Fruit fly (Drosophila melanogaster) whole organism, embryonic: ENCODE results near the gene CG12974.
A peak's percentile ranks its signal among the peaks of the same experiment; 100 is the strongest.

Experiments used
- Ada2b ChIP-seq: fragments of 200-800 bp; sonication (Bioruptor generic); IDR thresholded peaks from 2 replicates; pipeline ENCODE4 v1.3.6; 2022; ENCODE audit warnings: missing biosample characterization, missing genetic modification characterization
- Atf3 ChIP-seq: fragments of 200-800 bp; sonication (Bioruptor generic); optimal IDR thresholded peaks from 3 replicates; lab custom pipeline; 2016; ENCODE audit warnings: missing biosample characterization, missing genetic modification characterization
- CG10267 ChIP-seq: fragments of 200-800 bp; sonication (Bioruptor generic); optimal IDR thresholded peaks from 2 replicates; lab custom pipeline; 2018; ENCODE audit warnings: missing biosample characterization, mild to moderate bottlenecking, missing genetic modification characterization, moderate library complexity
- CG10979 ChIP-seq: fragments of 200-800 bp; sonication (Bioruptor generic); optimal IDR thresholded peaks from 2 replicates; lab custom pipeline; 2018; ENCODE audit warnings: missing biosample characterization, mild to moderate bottlenecking, missing genetic modification characterization, moderate library complexity
- CG12104 ChIP-seq: fragments of 200-800 bp; sonication (Bioruptor generic); optimal IDR thresholded peaks from 3 replicates; lab custom pipeline; 2016; ENCODE audit warnings: missing biosample characterization, missing genetic modification characterization
- CG12942 ChIP-seq: fragments of 200-800 bp; sonication (Bioruptor generic); optimal IDR thresholded peaks from 3 replicates; lab custom pipeline; 2016; ENCODE audit warnings: missing biosample characterization, missing genetic modification characterization
- CG13287 ChIP-seq: fragments of 200-800 bp; sonication (Bioruptor generic); IDR thresholded peaks from 2 replicates; pipeline ENCODE4 v1.3.6; 2022; ENCODE audit warnings: missing biosample characterization, missing genetic modification characterization; ENCODE audit not compliant: partially characterized antibody
- CG13624 ChIP-seq: fragments of 200-800 bp; sonication (Bioruptor generic); optimal IDR thresholded peaks from 2 replicates; lab custom pipeline; 2016; ENCODE audit warnings: missing biosample characterization, missing genetic modification characterization
- CG15073 ChIP-seq: fragments of 200-800 bp; sonication (Bioruptor generic); optimal IDR thresholded peaks from 2 replicates; lab custom pipeline; 2016; ENCODE audit warnings: missing biosample characterization, missing genetic modification characterization
- CG16813 ChIP-seq: fragments of 200-800 bp; sonication (Bioruptor generic); IDR thresholded peaks from 3 replicates; pipeline ENCODE4 v1.3.6; 2022; ENCODE audit warnings: missing biosample characterization, missing genetic modification characterization; ENCODE audit not compliant: partially characterized antibody
- CG30020 ChIP-seq: fragments of 200-800 bp; optimal IDR thresholded peaks from 2 replicates; lab custom pipeline; 2019; ENCODE audit warnings: missing biosample characterization, mild to moderate bottlenecking, missing genetic modification characterization, moderate library complexity
- CG31388 ChIP-seq: fragments of 200-800 bp; sonication (Bioruptor generic); optimal IDR thresholded peaks from 2 replicates; lab custom pipeline; 2016; ENCODE audit warnings: missing biosample characterization, missing genetic modification characterization
- CG34376 ChIP-seq: fragments of 200-800 bp; sonication (Bioruptor generic); optimal IDR thresholded peaks from 2 replicates; lab custom pipeline; 2018; ENCODE audit warnings: missing biosample characterization, mild to moderate bottlenecking, missing genetic modification characterization
- CG34422 ChIP-seq: fragments of 200-800 bp; sonication (Bioruptor generic); IDR thresholded peaks from 3 replicates; pipeline ENCODE4 v1.3.6; 2022; ENCODE audit warnings: missing biosample characterization, missing genetic modification characterization
- CG4424 ChIP-seq: fragments of 200-800 bp; sonication (Bioruptor generic); optimal IDR thresholded peaks from 3 replicates; lab custom pipeline; 2016; ENCODE audit warnings: missing biosample characterization, missing genetic modification characterization
- CG4707 ChIP-seq: fragments of 200-800 bp; sonication (Bioruptor generic); optimal IDR thresholded peaks from 2 replicates; lab custom pipeline; 2018; ENCODE audit warnings: missing biosample characterization, mild to moderate bottlenecking, missing genetic modification characterization, moderate library complexity
- CG4820 ChIP-seq: fragments of 200-800 bp; sonication (Bioruptor generic); optimal IDR thresholded peaks from 3 replicates; lab custom pipeline; 2016; ENCODE audit warnings: missing biosample characterization, missing genetic modification characterization
- CG6272 ChIP-seq: fragments of 200-800 bp; sonication (Bioruptor generic); IDR thresholded peaks from 2 replicates; pipeline ENCODE4 v1.3.6; 2022; ENCODE audit warnings: missing biosample characterization, missing genetic modification characterization
- CG8765 ChIP-seq: fragments of 200-800 bp; sonication (Bioruptor generic); IDR thresholded peaks from 2 replicates; pipeline ENCODE4 v1.3.6; 2022; ENCODE audit warnings: missing biosample characterization, missing genetic modification characterization
- CG9797 ChIP-seq: fragments of 200-800 bp; sonication (Bioruptor generic); optimal IDR thresholded peaks from 3 replicates; lab custom pipeline; 2018; ENCODE audit warnings: missing biosample characterization, mild to moderate bottlenecking, missing genetic modification characterization
- CHES-1-like ChIP-seq: fragments of 200-800 bp; sonication (Bioruptor generic); optimal IDR thresholded peaks from 2 replicates; lab custom pipeline; 2016; ENCODE audit warnings: missing biosample characterization, missing genetic modification characterization
- D ChIP-seq, 2 experiments: fragments of 200-800 bp in 1 of 2; fragments of >200 bp in 1 of 2; sonication (Bioruptor generic) in 1 of 2; optimal IDR thresholded peaks; 2 replicates in 1 of 2; 3 replicates in 1 of 2; lab custom pipeline; 2017; ENCODE audit warnings: mild to moderate bottlenecking in 1 of 2, missing biosample characterization in 1 of 2, missing genetic modification characterization in 1 of 2, missing genetic modification reagents in 1 of 2
- Dip3 ChIP-seq: fragments of 200-800 bp; sonication (Bioruptor generic); optimal IDR thresholded peaks from 3 replicates; lab custom pipeline; 2016; ENCODE audit warnings: missing biosample characterization, missing genetic modification characterization
- Ets97D ChIP-seq: fragments of 200-800 bp; sonication (Bioruptor generic); optimal IDR thresholded peaks from 3 replicates; lab custom pipeline; 2016; ENCODE audit warnings: missing biosample characterization, missing genetic modification characterization
- Hmx ChIP-seq: fragments of 200-800 bp; sonication (Bioruptor generic); optimal IDR thresholded peaks from 2 replicates; lab custom pipeline; 2016; ENCODE audit warnings: missing biosample characterization, missing genetic modification characterization
- Hr39 ChIP-seq: fragments of >200 bp; optimal IDR thresholded peaks from 2 replicates; lab custom pipeline; 2017
- NC2α ChIP-seq: fragments of 200-800 bp; sonication (Bioruptor generic); optimal IDR thresholded peaks from 2 replicates; lab custom pipeline; 2016; ENCODE audit warnings: missing biosample characterization, missing genetic modification characterization
- Spps ChIP-seq: fragments of 200-800 bp; sonication (Bioruptor generic); optimal IDR thresholded peaks from 2 replicates; lab custom pipeline; 2018; ENCODE audit warnings: missing biosample characterization, mild to moderate bottlenecking, missing genetic modification characterization
- ap ChIP-seq: fragments of 200-800 bp; sonication (Bioruptor generic); IDR thresholded peaks from 2 replicates; pipeline ENCODE4 v1.3.6; 2022; ENCODE audit warnings: missing biosample characterization, missing genetic modification characterization
- ara ChIP-seq: fragments of 200-800 bp; sonication (Bioruptor generic); IDR thresholded peaks from 2 replicates; pipeline ENCODE4 v1.3.6; 2022; ENCODE audit warnings: missing biosample characterization, missing genetic modification characterization
- bab2 ChIP-seq: fragments of 200-800 bp; sonication (Bioruptor generic); optimal IDR thresholded peaks from 2 replicates; lab custom pipeline; 2016; ENCODE audit warnings: missing biosample characterization, missing genetic modification characterization
- br ChIP-seq: fragments of >200 bp; optimal IDR thresholded peaks from 2 replicates; lab custom pipeline; 2017
- cad ChIP-seq: fragments of >200 bp; optimal IDR thresholded peaks from 2 replicates; lab custom pipeline; 2017; ENCODE audit warnings: missing biosample characterization, missing genetic modification characterization
- chn ChIP-seq: fragments of 200-800 bp; sonication (Bioruptor generic); optimal IDR thresholded peaks from 2 replicates; lab custom pipeline; 2016; ENCODE audit warnings: missing biosample characterization, missing genetic modification characterization
- dati ChIP-seq: fragments of 200-800 bp; sonication (Bioruptor generic); IDR thresholded peaks from 2 replicates; pipeline ENCODE4 v1.3.6; 2022; ENCODE audit warnings: missing biosample characterization, missing genetic modification characterization
- emc ChIP-seq: fragments of 200-800 bp; sonication (Bioruptor generic); optimal IDR thresholded peaks from 2 replicates; lab custom pipeline; 2016; ENCODE audit warnings: missing biosample characterization, missing genetic modification characterization
- eve ChIP-seq, 2 experiments: fragments of >200 bp; optimal IDR thresholded peaks; 2 replicates each; lab custom pipeline; 2017; ENCODE audit warnings: missing biosample characterization in 2 of 2, missing genetic modification characterization in 2 of 2
- fd96Cb ChIP-seq: fragments of 200-800 bp; sonication (Bioruptor generic); optimal IDR thresholded peaks from 2 replicates; lab custom pipeline; 2018; ENCODE audit warnings: missing biosample characterization, mild to moderate bottlenecking, missing genetic modification characterization, moderate library complexity
- ind ChIP-seq: fragments of 200-800 bp; sonication (Bioruptor generic); optimal IDR thresholded peaks from 3 replicates; lab custom pipeline; 2016; ENCODE audit warnings: missing biosample characterization, missing genetic modification characterization
- inv ChIP-seq: fragments of 200-800 bp; sonication (Bioruptor generic); IDR thresholded peaks from 2 replicates; pipeline ENCODE4 v1.3.6; 2022; ENCODE audit warnings: missing biosample characterization, missing genetic modification characterization; ENCODE audit not compliant: partially characterized antibody
- kay ChIP-seq: fragments of 200-800 bp; sonication (Bioruptor generic); optimal IDR thresholded peaks from 2 replicates; lab custom pipeline; 2016; ENCODE audit warnings: missing biosample characterization, missing genetic modification characterization
- nerfin-1 ChIP-seq: fragments of 200-800 bp; sonication (Bioruptor generic); optimal IDR thresholded peaks from 3 replicates; lab custom pipeline; 2019; ENCODE audit warnings: missing biosample characterization, mild to moderate bottlenecking, missing genetic modification characterization, moderate library complexity
- odd ChIP-seq: fragments of 200-800 bp; sonication (Bioruptor generic); optimal IDR thresholded peaks from 2 replicates; lab custom pipeline; 2017; ENCODE audit warnings: missing biosample characterization, mild to moderate bottlenecking, missing genetic modification characterization
- onecut ChIP-seq: fragments of 200-800 bp; sonication (Bioruptor generic); IDR thresholded peaks from 2 replicates; pipeline ENCODE4 v1.3.6; 2022; ENCODE audit warnings: missing biosample characterization, missing genetic modification characterization
- peb ChIP-seq: fragments of 200-800 bp; sonication (Bioruptor generic); IDR thresholded peaks from 2 replicates; pipeline ENCODE4 v1.3.6; 2022; ENCODE audit warnings: missing biosample characterization, missing genetic modification characterization
- pum ChIP-seq: fragments of 200-800 bp; sonication (Bioruptor generic); optimal IDR thresholded peaks from 2 replicates; lab custom pipeline; 2016; ENCODE audit warnings: missing biosample characterization, missing genetic modification characterization
- ranshi ChIP-seq: fragments of 200-800 bp; sonication (Bioruptor generic); IDR thresholded peaks from 2 replicates; pipeline ENCODE4 v1.3.6; 2022; ENCODE audit warnings: missing biosample characterization, missing genetic modification characterization
- sd ChIP-seq: fragments of 200-800 bp; sonication (Bioruptor generic); optimal IDR thresholded peaks from 3 replicates; lab custom pipeline; 2018; ENCODE audit warnings: missing biosample characterization, mild to moderate bottlenecking, missing genetic modification characterization, moderate library complexity
- trem ChIP-seq: fragments of 200-800 bp; optimal IDR thresholded peaks from 3 replicates; lab custom pipeline; 2019; ENCODE audit warnings: missing biosample characterization, mild to moderate bottlenecking, missing genetic modification characterization, moderate library complexity
- tup ChIP-seq: fragments of 200-800 bp; sonication (Bioruptor generic); optimal IDR thresholded peaks from 2 replicates; lab custom pipeline; 2016; ENCODE audit warnings: missing biosample characterization, mild to moderate bottlenecking, missing genetic modification characterization, moderate library complexity
- unc-4 ChIP-seq: fragments of 200-800 bp; sonication (Bioruptor generic); IDR thresholded peaks from 2 replicates; pipeline ENCODE4 v1.3.6; 2022; ENCODE audit warnings: missing biosample characterization, missing genetic modification characterization; ENCODE audit not compliant: partially characterized antibody
- wdn ChIP-seq: fragments of 200-800 bp; sonication (Bioruptor generic); IDR thresholded peaks from 2 replicates; pipeline ENCODE4 v1.3.6; 2022; ENCODE audit warnings: missing biosample characterization, missing genetic modification characterization
- yki ChIP-seq: fragments of >200 bp; optimal IDR thresholded peaks from 3 replicates; lab custom pipeline; 2018

CG12974 gene

dm6 chr3L:21251381-21251780 is 34.4 kb downstream of the CG12974 start (continued):
- TF ChIP-seq CG4707 (GFP tag; lab: Kevin White, UChicago), result no peak
- TF ChIP-seq D (optimal IDR thresholded peaks at IDR 0.05; lab: Kevin White, UChicago), result no peak
- no peak for TF ChIP-seq D (GFP tag; optimal IDR thresholded peaks at IDR 0.05; lab: Kevin White, UChicago)
- no peak for TF ChIP-seq CG34376 (GFP tag; lab: Kevin White, UChicago)
- TF ChIP-seq yki (lab: Kevin White, UChicago), result no peak
- TF ChIP-seq inv (GFP tag; lab: Robert Waterston, UW), result no peak
- no peak for TF ChIP-seq Ada2b (GFP tag; lab: Robert Waterston, UW)
- no peak for TF ChIP-seq CG10267
- no peak for TF ChIP-seq CHES-1-like (GFP tag; lab: Kevin White, UChicago)
- peak; percentile 18; the same call in 1 of the 2 replicates for TF ChIP-seq peb (GFP tag; lab: Robert Waterston, UW)
- no peak for TF ChIP-seq ap (GFP tag; lab: Robert Waterston, UW)
- no peak for TF ChIP-seq CG15073 (GFP tag; lab: Kevin White, UChicago)
- no peak for TF ChIP-seq chn (GFP tag; lab: Kevin White, UChicago)
- TF ChIP-seq ara, result no peak
- no peak for TF ChIP-seq CG16813 (GFP tag; lab: Robert Waterston, UW)
- TF ChIP-seq tup (GFP tag; lab: Kevin White, UChicago), result no peak
- TF ChIP-seq br (lab: Kevin White, UChicago), result no peak
- TF ChIP-seq CG9797 (GFP tag; lab: Kevin White, UChicago), result no peak
- TF ChIP-seq CG13624, result no peak
- no peak for TF ChIP-seq CG13287
- 0 out of 2 replicates have a peak, but pooled peaks have one; percentile 7 for TF ChIP-seq onecut (GFP tag; lab: Robert Waterston, UW)
- TF ChIP-seq Spps (tag; lab: Kevin White, UChicago), result no peak
- no peak for TF ChIP-seq Dip3 (GFP tag; lab: Kevin White, UChicago)
- no peak for TF ChIP-seq CG34422 (GFP tag; lab: Robert Waterston, UW)
- TF ChIP-seq bab2 (GFP tag; lab: Kevin White, UChicago), result no peak
- TF ChIP-seq Hr39 (lab: Kevin White, UChicago), result no peak
- peak; percentile 7 for TF ChIP-seq CG4820 (GFP tag; lab: Kevin White, UChicago)
- no peak for TF ChIP-seq NC2α
- no peak for TF ChIP-seq eve (GFP tag; optimal IDR thresholded peaks at IDR 0.05; lab: Kevin White, UChicago)
- no peak for TF ChIP-seq Atf3 (GFP tag; lab: Kevin White, UChicago)
- peak; percentile 14 for TF ChIP-seq ind (GFP tag; lab: Kevin White, UChicago)
- TF ChIP-seq nerfin-1, result no peak
- TF ChIP-seq CG4424 (GFP tag; lab: Kevin White, UChicago), result no peak
- no peak for TF ChIP-seq unc-4 (GFP tag; lab: Robert Waterston, UW)
- no peak for TF ChIP-seq kay (GFP tag; lab: Kevin White, UChicago)
- no peak for TF ChIP-seq odd
- TF ChIP-seq fd96Cb (tag; lab: Kevin White, UChicago), result no peak
- 0 out of 2 replicates have a peak, but pooled peaks have one; percentile 21 for TF ChIP-seq ranshi (GFP tag; lab: Robert Waterston, UW)
- TF ChIP-seq CG8765 (GFP tag; lab: Robert Waterston, UW), result no peak
- no peak for TF ChIP-seq CG6272 (GFP tag; lab: Robert Waterston, UW)
- TF ChIP-seq Hmx (GFP tag; lab: Kevin White, UChicago), result no peak
- no peak for TF ChIP-seq dati (GFP tag; lab: Robert Waterston, UW)
- TF ChIP-seq emc (GFP tag; lab: Kevin White, UChicago), result no peak
- no peak for TF ChIP-seq CG31388 (GFP tag; lab: Kevin White, UChicago)
- TF ChIP-seq pum, result no peak
- no peak for TF ChIP-seq CG12104
- TF ChIP-seq sd (tag; lab: Kevin White, UChicago), result no peak
- no peak for TF ChIP-seq trem (tag; lab: Kevin White, UChicago)
- no peak for TF ChIP-seq wdn (GFP tag; lab: Robert Waterston, UW)
- no peak for TF ChIP-seq CG12942
- no peak for TF ChIP-seq Ets97D (GFP tag; lab: Kevin White, UChicago)
- peak; percentile 14 for TF ChIP-seq CG10979 (tag; lab: Kevin White, UChicago)
- TF ChIP-seq CG30020 (tag; lab: Kevin White, UChicago), result no peak
- TF ChIP-seq cad (GFP tag; lab: Kevin White, UChicago), result no peak
